Fruit fly (Drosophila melanogaster) whole organism, prepupa: ENCODE measurements around the gene CG11693.

Source experiments
- CG16779 ChIP-seq: fragments of 200-800 bp; sonication (Bioruptor generic); optimal IDR thresholded peaks from 3 replicates; lab custom pipeline; 2017; ENCODE audit warnings: missing biosample characterization, mild to moderate bottlenecking, missing genetic modification characterization
- CG7368 ChIP-seq: fragments of 200-800 bp; sonication (Bioruptor generic); optimal IDR thresholded peaks from 3 replicates; lab custom pipeline; 2016; ENCODE audit warnings: missing biosample characterization, missing genetic modification characterization
- Gug ChIP-seq: fragments of 200-800 bp; sonication (Bioruptor generic); IDR thresholded peaks from 2 replicates; pipeline ENCODE4 v1.3.6; 2022; ENCODE audit warnings: missing biosample characterization, missing genetic modification characterization
- acj6 ChIP-seq: fragments of 200-800 bp; sonication (Bioruptor generic); optimal IDR thresholded peaks from 3 replicates; lab custom pipeline; 2016; ENCODE audit warnings: missing biosample characterization, missing genetic modification characterization
- fkh ChIP-seq: fragments of 200-800 bp; sonication (Bioruptor generic); optimal IDR thresholded peaks from 3 replicates; lab custom pipeline; 2017; ENCODE audit warnings: missing biosample characterization, mild to moderate bottlenecking, missing genetic modification characterization, moderate library complexity

DNA sequence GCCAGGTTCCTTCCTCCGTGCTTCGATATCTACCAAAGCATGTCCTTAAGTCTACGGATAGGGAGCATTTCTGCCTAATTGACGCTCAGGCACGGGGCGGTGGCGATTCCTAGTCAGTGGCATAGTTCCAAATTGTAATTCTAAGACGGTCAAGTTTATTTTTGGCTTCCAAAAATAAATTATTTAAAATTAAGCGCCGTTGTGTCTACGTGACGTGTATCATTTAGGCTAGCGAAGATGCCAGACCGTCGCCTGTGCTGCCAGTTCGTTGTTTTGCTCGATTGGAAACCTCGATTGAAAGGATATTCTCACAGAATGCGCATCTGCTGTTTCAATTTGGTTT, 38.5 kb upstream of the CG11693 start:
- TF ChIP-seq Gug (GFP tag; lab: Robert Waterston, UW) (no peak), CG16779 (tag; lab: Kevin White, UChicago) (no peak), fkh (GFP tag; lab: Kevin White, UChicago) (no peak), acj6 (no peak), CG7368 (no peak)
